Fruit fly (Drosophila melanogaster) whole organism, embryonic: Measurements from ENCODE around the gene vih.
A peak's percentile ranks its signal among the peaks of the same experiment; 100 is the strongest.

Source experiments
- Bgb ChIP-seq: fragments of 200-800 bp; sonication (Bioruptor generic); IDR thresholded peaks from 2 replicates; pipeline ENCODE4 v1.3.6; 2022; ENCODE audit warnings: missing biosample characterization, missing genetic modification characterization; ENCODE audit not compliant: partially characterized antibody
- CG10431 ChIP-seq: fragments of 200-800 bp; sonication (Bioruptor generic); optimal IDR thresholded peaks from 3 replicates; lab custom pipeline; 2018; ENCODE audit warnings: missing biosample characterization, mild to moderate bottlenecking, missing genetic modification characterization
- CG10565 ChIP-seq: fragments of 200-800 bp; sonication (Bioruptor generic); optimal IDR thresholded peaks from 3 replicates; lab custom pipeline; 2016; ENCODE audit warnings: missing biosample characterization, mild to moderate bottlenecking, missing genetic modification characterization
- CG10979 ChIP-seq: fragments of 200-800 bp; sonication (Bioruptor generic); optimal IDR thresholded peaks from 2 replicates; lab custom pipeline; 2018; ENCODE audit warnings: missing biosample characterization, mild to moderate bottlenecking, missing genetic modification characterization, moderate library complexity
- CG12219 ChIP-seq: fragments of 200-800 bp; sonication (Bioruptor generic); optimal IDR thresholded peaks from 3 replicates; lab custom pipeline; 2018; ENCODE audit warnings: missing biosample characterization, mild to moderate bottlenecking, missing genetic modification characterization
- CG12942 ChIP-seq: fragments of 200-800 bp; sonication (Bioruptor generic); optimal IDR thresholded peaks from 3 replicates; lab custom pipeline; 2016; ENCODE audit warnings: missing biosample characterization, missing genetic modification characterization
- CG13424 ChIP-seq: fragments of 200-800 bp; sonication (Bioruptor generic); optimal IDR thresholded peaks from 2 replicates; lab custom pipeline; 2019; ENCODE audit warnings: missing biosample characterization, mild to moderate bottlenecking, missing genetic modification characterization, moderate library complexity
- CG13775 ChIP-seq: fragments of 200-800 bp; sonication (Bioruptor generic); optimal IDR thresholded peaks from 3 replicates; lab custom pipeline; 2017; ENCODE audit warnings: missing biosample characterization, mild to moderate bottlenecking, missing genetic modification characterization
- CG13894 ChIP-seq: fragments of 200-800 bp; sonication (Bioruptor generic); optimal IDR thresholded peaks from 3 replicates; lab custom pipeline; 2018; ENCODE audit warnings: missing biosample characterization, mild to moderate bottlenecking, missing genetic modification characterization, moderate library complexity
- CG15514 ChIP-seq: fragments of 200-800 bp; sonication (Bioruptor generic); optimal IDR thresholded peaks from 3 replicates; lab custom pipeline; 2017; ENCODE audit warnings: missing biosample characterization, missing genetic modification characterization, mild to moderate bottlenecking, moderate library complexity, missing genetic modification reagents
- CG16815 ChIP-seq: fragments of 200-800 bp; sonication (Bioruptor generic); optimal IDR thresholded peaks from 3 replicates; lab custom pipeline; 2017; ENCODE audit warnings: missing biosample characterization, mild to moderate bottlenecking, missing genetic modification characterization
- CG4282 ChIP-seq: fragments of 200-800 bp; sonication (Bioruptor generic); optimal IDR thresholded peaks from 2 replicates; lab custom pipeline; 2016; ENCODE audit warnings: missing biosample characterization, missing genetic modification characterization
- CG7745 ChIP-seq: fragments of 200-800 bp; sonication (Bioruptor generic); optimal IDR thresholded peaks from 2 replicates; lab custom pipeline; 2018; ENCODE audit warnings: missing biosample characterization, mild to moderate bottlenecking, missing genetic modification characterization, moderate library complexity
- CG8359 ChIP-seq: fragments of 200-800 bp; sonication (Bioruptor generic); optimal IDR thresholded peaks from 2 replicates; lab custom pipeline; 2017; ENCODE audit warnings: missing biosample characterization, mild to moderate bottlenecking, missing genetic modification characterization, borderline replicate concordance
- CG9215 ChIP-seq: fragments of 200-800 bp; sonication (Bioruptor generic); IDR thresholded peaks from 2 replicates; pipeline ENCODE4 v1.3.6; 2022; ENCODE audit warnings: missing biosample characterization, missing genetic modification characterization
- CG9727 ChIP-seq: fragments of 200-800 bp; sonication (Bioruptor generic); optimal IDR thresholded peaks from 3 replicates; lab custom pipeline; 2017; ENCODE audit warnings: missing biosample characterization, mild to moderate bottlenecking, missing genetic modification characterization
- D ChIP-seq, 2 experiments: fragments of 200-800 bp in 1 of 2; fragments of >200 bp in 1 of 2; sonication (Bioruptor generic) in 1 of 2; optimal IDR thresholded peaks; 2 replicates in 1 of 2; 3 replicates in 1 of 2; lab custom pipeline; 2017; ENCODE audit warnings: mild to moderate bottlenecking in 1 of 2, missing biosample characterization in 1 of 2, missing genetic modification characterization in 1 of 2, missing genetic modification reagents in 1 of 2
- Dll ChIP-seq: fragments of 200-800 bp; sonication (Bioruptor generic); IDR thresholded peaks from 4 replicates; pipeline ENCODE4 v1.3.6; 2022; ENCODE audit warnings: missing biosample characterization, missing genetic modification characterization; ENCODE audit not compliant: partially characterized antibody
- Dref ChIP-seq: fragments of 200-800 bp; sonication (Bioruptor generic); IDR thresholded peaks from 2 replicates; pipeline ENCODE4 v1.3.6; 2022; ENCODE audit warnings: missing biosample characterization, missing genetic modification characterization
- HHEX ChIP-seq: fragments of 200-800 bp; sonication (Bioruptor generic); optimal IDR thresholded peaks from 3 replicates; lab custom pipeline; 2017; ENCODE audit warnings: missing biosample characterization, mild to moderate bottlenecking, missing genetic modification characterization, missing genetic modification reagents
- Hey ChIP-seq: fragments of 200-800 bp; sonication (Bioruptor generic); optimal IDR thresholded peaks from 3 replicates; lab custom pipeline; 2018; ENCODE audit warnings: missing biosample characterization, mild to moderate bottlenecking, missing genetic modification characterization
- Pdp1 ChIP-seq, 2 experiments: fragments of 200-800 bp; sonication (Bioruptor generic); optimal IDR thresholded peaks; 3 replicates each; lab custom pipeline; 2016; ENCODE audit warnings: missing biosample characterization in 2 of 2, missing genetic modification characterization in 2 of 2, mild to moderate bottlenecking in 1 of 2, moderate library complexity in 1 of 2
- Xrp1 ChIP-seq: fragments of 200-800 bp; sonication (Bioruptor generic); IDR thresholded peaks from 2 replicates; pipeline ENCODE4 v1.3.6; 2022; ENCODE audit warnings: missing biosample characterization, missing genetic modification characterization
- ab ChIP-seq: fragments of 200-800 bp; sonication (Bioruptor generic); optimal IDR thresholded peaks from 2 replicates; lab custom pipeline; 2016; ENCODE audit warnings: missing biosample characterization, missing genetic modification characterization
- ara ChIP-seq: fragments of 200-800 bp; sonication (Bioruptor generic); IDR thresholded peaks from 2 replicates; pipeline ENCODE4 v1.3.6; 2022; ENCODE audit warnings: missing biosample characterization, missing genetic modification characterization
- br ChIP-seq: fragments of >200 bp; optimal IDR thresholded peaks from 2 replicates; lab custom pipeline; 2017
- croc ChIP-seq: fragments of 200-800 bp; sonication (Bioruptor generic); conservative IDR thresholded peaks from 3 replicates; pipeline ENCODE4 v1.3.6; 2022; ENCODE audit warnings: missing biosample characterization, missing genetic modification characterization
- disco-r ChIP-seq: fragments of 200-800 bp; sonication (Bioruptor generic); optimal IDR thresholded peaks from 2 replicates; lab custom pipeline; 2016; ENCODE audit warnings: missing biosample characterization, missing genetic modification characterization
- dmrt99B ChIP-seq: fragments of 200-800 bp; sonication (Bioruptor generic); optimal IDR thresholded peaks from 2 replicates; lab custom pipeline; 2018; ENCODE audit warnings: missing biosample characterization, mild to moderate bottlenecking, missing genetic modification characterization, moderate library complexity
- ewg ChIP-seq: fragments of 200-800 bp; sonication (Bioruptor generic); optimal IDR thresholded peaks from 3 replicates; lab custom pipeline; 2017; ENCODE audit warnings: mild to moderate bottlenecking, missing biosample characterization, missing genetic modification reagents, missing genetic modification characterization
- eyg ChIP-seq: fragments of 200-800 bp; sonication (Bioruptor generic); optimal IDR thresholded peaks from 3 replicates; lab custom pipeline; 2016; ENCODE audit warnings: missing biosample characterization, missing genetic modification characterization
- fd102C ChIP-seq: fragments of 200-800 bp; sonication (Bioruptor generic); optimal IDR thresholded peaks from 2 replicates; lab custom pipeline; 2018; ENCODE audit warnings: missing biosample characterization, mild to moderate bottlenecking, missing genetic modification characterization, moderate library complexity
- ftz-f1 ChIP-seq: fragments of 200-800 bp; sonication (Bioruptor generic); optimal IDR thresholded peaks from 2 replicates; lab custom pipeline; 2016; ENCODE audit warnings: missing biosample characterization, missing genetic modification characterization
- gfzf ChIP-seq: fragments of 200-800 bp; sonication (Bioruptor generic); optimal IDR thresholded peaks from 2 replicates; lab custom pipeline; 2016; ENCODE audit warnings: missing biosample characterization, mild to moderate bottlenecking, missing genetic modification characterization, moderate library complexity
- hkb ChIP-seq, 2 experiments: fragments of 200-800 bp in 1 of 2; fragments of >200 bp in 1 of 2; sonication (Bioruptor generic) in 1 of 2; IDR thresholded peaks in 1 of 2; optimal IDR thresholded peaks in 1 of 2; 2 replicates each; pipeline versions ENCODE4 v1.3.6 to Lab custom; 2017 to 2022; ENCODE audit warnings: missing biosample characterization in 1 of 2, missing genetic modification characterization in 1 of 2
- jing ChIP-seq: fragments of 200-800 bp; sonication (Bioruptor generic); optimal IDR thresholded peaks from 2 replicates; lab custom pipeline; 2018; ENCODE audit warnings: missing biosample characterization, mild to moderate bottlenecking, missing genetic modification characterization
- lilli ChIP-seq: fragments of 200-800 bp; sonication (Bioruptor generic); optimal IDR thresholded peaks from 3 replicates; lab custom pipeline; 2016; ENCODE audit warnings: missing biosample characterization, missing genetic modification characterization
- lmd ChIP-seq: fragments of 200-800 bp; sonication (Bioruptor generic); IDR thresholded peaks from 2 replicates; pipeline ENCODE4 v1.3.6; 2022; ENCODE audit warnings: missing biosample characterization, missing genetic modification characterization
- mirr ChIP-seq: fragments of 200-800 bp; sonication (Bioruptor generic); optimal IDR thresholded peaks from 3 replicates; lab custom pipeline; 2018; ENCODE audit warnings: missing biosample characterization, mild to moderate bottlenecking, missing genetic modification characterization
- org-1 ChIP-seq: fragments of 200-800 bp; sonication (Bioruptor generic); optimal IDR thresholded peaks from 2 replicates; lab custom pipeline; 2017; ENCODE audit warnings: missing biosample characterization, missing genetic modification characterization
- ranshi ChIP-seq: fragments of 200-800 bp; sonication (Bioruptor generic); IDR thresholded peaks from 2 replicates; pipeline ENCODE4 v1.3.6; 2022; ENCODE audit warnings: missing biosample characterization, missing genetic modification characterization
- rib ChIP-seq: fragments of 200-800 bp; sonication (Bioruptor generic); IDR thresholded peaks from 2 replicates; pipeline ENCODE4 v1.3.6; 2022; ENCODE audit warnings: missing biosample characterization, missing genetic modification characterization
- ro ChIP-seq: fragments of 200-800 bp; sonication (Bioruptor generic); IDR thresholded peaks from 2 replicates; pipeline ENCODE4 v1.3.6; 2022; ENCODE audit warnings: missing biosample characterization, missing genetic modification characterization
- run ChIP-seq: fragments of 200-800 bp; sonication (Bioruptor generic); optimal IDR thresholded peaks from 3 replicates; lab custom pipeline; 2018; ENCODE audit warnings: missing biosample characterization, mild to moderate bottlenecking, missing genetic modification characterization
- sens-2 ChIP-seq: fragments of 200-800 bp; sonication (Bioruptor generic); IDR thresholded peaks from 2 replicates; pipeline ENCODE4 v1.3.6; 2022; ENCODE audit warnings: missing biosample characterization, missing genetic modification characterization
- stwl ChIP-seq: fragments of 200-800 bp; sonication (Bioruptor generic); optimal IDR thresholded peaks from 3 replicates; lab custom pipeline; 2018; ENCODE audit warnings: missing biosample characterization, mild to moderate bottlenecking, missing genetic modification characterization, moderate library complexity
- vfl ChIP-seq: fragments of 200-800 bp; sonication (Bioruptor generic); optimal IDR thresholded peaks from 2 replicates; lab custom pipeline; 2016; ENCODE audit warnings: missing biosample characterization, missing genetic modification characterization
- zf30C ChIP-seq: fragments of 200-800 bp; sonication (Bioruptor generic); optimal IDR thresholded peaks from 3 replicates; lab custom pipeline; 2018; ENCODE audit warnings: missing biosample characterization, mild to moderate bottlenecking, missing genetic modification characterization

The vih gene

DNA sequence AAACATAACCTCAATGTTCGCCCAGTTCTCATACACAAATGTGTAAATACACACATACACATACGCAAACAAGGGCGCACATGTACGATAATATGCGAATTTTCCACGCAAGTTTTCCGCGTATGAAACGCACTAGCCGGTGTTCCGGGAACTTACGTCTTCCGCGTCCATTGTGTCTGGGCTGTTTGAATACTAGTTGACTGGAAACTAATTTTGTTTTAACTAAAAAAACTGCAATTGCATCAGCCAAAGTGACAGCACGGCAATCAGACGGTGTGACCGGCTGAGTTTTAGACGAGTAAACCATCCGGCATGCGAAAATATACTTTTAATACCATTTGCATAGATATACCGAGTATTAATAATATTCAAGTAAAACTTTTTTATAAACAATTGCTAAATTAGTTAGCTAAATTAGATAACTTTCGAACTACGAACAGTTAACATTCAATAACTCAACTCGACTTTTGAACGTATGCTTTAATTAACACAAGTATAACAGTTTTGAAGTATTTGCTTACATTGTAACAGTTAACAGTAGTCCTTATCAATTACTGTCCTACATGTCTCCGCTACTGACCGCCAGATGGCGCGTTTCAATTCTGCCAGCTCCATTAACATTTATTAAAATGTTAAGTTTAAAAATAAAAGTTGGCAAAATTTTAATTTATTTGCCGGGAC, 22.5 kb downstream of the vih start, which contains the start of gene eIF2beta (continued):
- TF ChIP-seq Bgb (GFP tag; lab: Robert Waterston, UW) (peak; percentile 37; the same call in 1 of the 2 replicates), CG8359 (GFP tag; lab: Kevin White, UChicago) (no peak), ranshi (GFP tag; lab: Robert Waterston, UW) (no peak; the same call in 1 of the 2 replicates), D (optimal IDR thresholded peaks at IDR 0.05; lab: Kevin White, UChicago) (no peak), D (GFP tag; optimal IDR thresholded peaks at IDR 0.05; lab: Kevin White, UChicago) (peak; percentile 13), disco-r (GFP tag; lab: Kevin White, UChicago) (no peak), zf30C (GFP tag; lab: Kevin White, UChicago) (no peak), lmd (GFP tag; lab: Robert Waterston, UW) (no peak), CG16815 (GFP tag; lab: Kevin White, UChicago) (no peak), hkb (optimal IDR thresholded peaks at IDR 0.05; lab: Kevin White, UChicago) (no peak), hkb (GFP tag; IDR thresholded peaks at IDR 0.05; lab: Robert Waterston, UW) (peak; percentile 68), dmrt99B (tag; lab: Kevin White, UChicago) (peak; percentile 54), Hey (tag; lab: Kevin White, UChicago) (no peak), ro (GFP tag; lab: Robert Waterston, UW) (no peak), CG9727 (GFP tag; lab: Kevin White, UChicago) (peak; percentile 55), CG10979 (tag; lab: Kevin White, UChicago) (peak; percentile 47), Xrp1 (GFP tag; lab: Robert Waterston, UW) (peak; percentile 24; the same call in 1 of the 2 replicates), CG13894 (no peak), jing (GFP tag; lab: Kevin White, UChicago) (no peak), ftz-f1 (no peak), br (no peak), Dll (no peak), Dref (GFP tag; lab: Robert Waterston, UW) (no peak), CG15514 (GFP tag; lab: Kevin White, UChicago) (peak; percentile 55), stwl (tag; lab: Kevin White, UChicago) (peak; percentile 46), org-1 (GFP tag; lab: Kevin White, UChicago) (no peak), ab (GFP tag; lab: Kevin White, UChicago) (no peak), CG10565 (GFP tag; lab: Kevin White, UChicago) (no peak), run (tag; lab: Kevin White, UChicago) (no peak), CG7745 (tag; lab: Kevin White, UChicago) (no peak), CG12942 (GFP tag; lab: Kevin White, UChicago) (no peak), croc (GFP tag; lab: Robert Waterston, UW) (no peak), CG13775 (GFP tag; lab: Kevin White, UChicago) (peak; percentile 38), CG9215 (GFP tag; lab: Robert Waterston, UW) (no peak), gfzf (peak; percentile 78), HHEX (GFP tag; lab: Kevin White, UChicago) (no peak), fd102C (peak; percentile 7), ara (GFP tag; lab: Robert Waterston, UW) (no peak), CG13424 (tag; lab: Kevin White, UChicago) (peak; percentile 37), mirr (GFP tag; lab: Kevin White, UChicago) (peak; percentile 61), sens-2 (GFP tag; lab: Robert Waterston, UW) (no peak), eyg (GFP tag; lab: Kevin White, UChicago) (no peak), ewg (GFP tag; lab: Kevin White, UChicago) (no peak), CG4282 (GFP tag; lab: Kevin White, UChicago) (no peak), Pdp1 (GFP tag; optimal IDR thresholded peaks at IDR 0.05; lab: Kevin White, UChicago) (peak in 1 of 2 experiments; percentile 53), CG12219 (peak; percentile 37), rib (0 out of 2 replicates have a peak, but pooled peaks have one; percentile 25), lilli (GFP tag; lab: Kevin White, UChicago) (peak; percentile 14), CG10431 (peak; percentile 68), vfl (GFP tag; lab: Kevin White, UChicago) (no peak)
